Fruit fly (Drosophila melanogaster): ENCODE data around the gene CG2931.

CG2931 gene

dm6 chr3R:5612372-5613113 lies 44.1 kb upstream of the CG2931 start, which contains the start of gene Rga:
Gene Rga, minus strand, starts transcription at chr3R:5613112.
- TF ChIP-seq N (GFP tag; optimal IDR thresholded peaks at IDR 0.05) (peak; percentile 6), Rel (GFP tag; optimal IDR thresholded peaks at IDR 0.05) (no peak), Rel (tag; optimal IDR thresholded peaks at IDR 0.05) (no peak), sv (GFP tag; optimal IDR thresholded peaks at IDR 0.05) (no peak), Myc (optimal IDR thresholded peaks at IDR 0.05) (no peak), fru (GFP tag; optimal IDR thresholded peaks at IDR 0.05) (peak; percentile 13), Mio (GFP tag; optimal IDR thresholded peaks at IDR 0.05) (no peak), rgr (GFP tag; optimal IDR thresholded peaks at IDR 0.05) (no peak), Abd-B (GFP tag; optimal IDR thresholded peaks at IDR 0.05) (no peak), ey (GFP tag; optimal IDR thresholded peaks at IDR 0.05) (no peak), Sp1 (GFP tag; optimal IDR thresholded peaks at IDR 0.05) (no peak), psq (GFP tag; optimal IDR thresholded peaks at IDR 0.05) (peak; percentile 24), h (GFP tag; optimal IDR thresholded peaks at IDR 0.05) (no peak), Hr83 (GFP tag; optimal IDR thresholded peaks at IDR 0.05; ENCODE audit: poor library complexity, severe bottlenecking) (no peak), pan (optimal IDR thresholded peaks at IDR 0.05) (no peak), CG32264 (GFP tag; optimal IDR thresholded peaks at IDR 0.05) (no peak), Dif (GFP tag; optimal IDR thresholded peaks at IDR 0.05; ENCODE audit: partially characterized antibody) (peak; percentile 38), woc (GFP tag; optimal IDR thresholded peaks at IDR 0.05) (no peak), tai (GFP tag; optimal IDR thresholded peaks at IDR 0.05) (no peak), Vsx2 (GFP tag; optimal IDR thresholded peaks at IDR 0.05; ENCODE audit: partially characterized antibody) (no peak), CG9705 (GFP tag; optimal IDR thresholded peaks at IDR 0.05) (no peak), Hnf4 (GFP tag; optimal IDR thresholded peaks at IDR 0.05) (no peak), Dfd (GFP tag; optimal IDR thresholded peaks at IDR 0.05) (no peak), GATAd (GFP tag; optimal IDR thresholded peaks at IDR 0.05) (no peak), Hr78 (GFP tag; optimal IDR thresholded peaks at IDR 0.05) (no peak), sage (GFP tag; optimal IDR thresholded peaks at IDR 0.05) (no peak), usp (GFP tag; optimal IDR thresholded peaks at IDR 0.05) (no peak), jim (GFP tag; optimal IDR thresholded peaks at IDR 0.05) (no peak), HLH106 (tag; optimal IDR thresholded peaks at IDR 0.05) (no peak), dsf (GFP tag; optimal IDR thresholded peaks at IDR 0.05; ENCODE audit: borderline replicate concordance) (no peak)

- TF ChIP-seq CG9705 (GFP tag; optimal IDR thresholded peaks at IDR 0.05): no peak
- no peak for TF ChIP-seq woc (GFP tag; optimal IDR thresholded peaks at IDR 0.05)
- TF ChIP-seq Hr83 (GFP tag; optimal IDR thresholded peaks at IDR 0.05; ENCODE audit: poor library complexity, severe bottlenecking): no peak
- TF ChIP-seq Dfd (GFP tag; optimal IDR thresholded peaks at IDR 0.05): no peak
- TF ChIP-seq h (GFP tag; optimal IDR thresholded peaks at IDR 0.05): no peak
- no peak for TF ChIP-seq br (GFP tag; optimal IDR thresholded peaks at IDR 0.05)
- TF ChIP-seq CrebA (GFP tag; optimal IDR thresholded peaks at IDR 0.05; ENCODE audit: borderline replicate concordance): no peak
- no peak for TF ChIP-seq OdsH (GFP tag; optimal IDR thresholded peaks at IDR 0.05)
- no peak for TF ChIP-seq Jra (GFP tag; optimal IDR thresholded peaks at IDR 0.05)
Measured at dm6 chr3R:5611733-5612132, 43.3 kb upstream of the CG2931 start.

dm6 chr3R:5611167-5611566 lies 42.8 kb upstream of the CG2931 start:
- TF ChIP-seq dl (GFP tag; optimal IDR thresholded peaks at IDR 0.05; ENCODE audit: insufficient read depth in 1 of 2, partially characterized antibody in 2 of 2): peak in 1 of 2 experiments; percentile 28
- no peak for TF ChIP-seq Abd-B (GFP tag; optimal IDR thresholded peaks at IDR 0.05)
- TF ChIP-seq Hnf4 (GFP tag; optimal IDR thresholded peaks at IDR 0.05): no peak
- no peak for TF ChIP-seq Hr83 (GFP tag; optimal IDR thresholded peaks at IDR 0.05; ENCODE audit: poor library complexity, severe bottlenecking)
- TF ChIP-seq N (GFP tag; optimal IDR thresholded peaks at IDR 0.05): no peak
- peak; percentile 98 for TF ChIP-seq psq (GFP tag; optimal IDR thresholded peaks at IDR 0.05)
- TF ChIP-seq foxo (GFP tag; optimal IDR thresholded peaks at IDR 0.05): no peak
- TF ChIP-seq usp (GFP tag; optimal IDR thresholded peaks at IDR 0.05): no peak
- TF ChIP-seq CG9705 (GFP tag; optimal IDR thresholded peaks at IDR 0.05): no peak
- TF ChIP-seq fru (GFP tag; optimal IDR thresholded peaks at IDR 0.05): peak; percentile 31
- no peak for TF ChIP-seq br (GFP tag; optimal IDR thresholded peaks at IDR 0.05)
- no peak for TF ChIP-seq GATAd (GFP tag; optimal IDR thresholded peaks at IDR 0.05)
- TF ChIP-seq dsf (GFP tag; optimal IDR thresholded peaks at IDR 0.05; ENCODE audit: borderline replicate concordance): no peak
- TF ChIP-seq ey (GFP tag; optimal IDR thresholded peaks at IDR 0.05): no peak
- no peak for TF ChIP-seq CG32264 (GFP tag; optimal IDR thresholded peaks at IDR 0.05)
